In genomic region chr2L:21657426-21657825, dm6 we compare ENCODE assay signal across 1 fruit fly cellular context.
TF ChIP-seq lines count a peak whose summit lies in the region.

No protein-coding gene starts in this region.

TF ChIP-seq in whole organism, embryonic, 481 proteins besides CTCF, POLR2A, EP300 and RAD21 (continued from another document and continues in another):
- TF ChIP-seq sqz (GFP tag; optimal IDR thresholded peaks at IDR 0.05; lab: Kevin White, UChicago) = peak; percentile 21
- peak; percentile 32 for TF ChIP-seq fd96Cb (tag; optimal IDR thresholded peaks at IDR 0.05; lab: Kevin White, UChicago)
- no peak for TF ChIP-seq sens-2 (GFP tag; IDR thresholded peaks at IDR 0.05; lab: Robert Waterston, UW)
- TF ChIP-seq HLH4C (GFP tag; IDR thresholded peaks at IDR 0.05; lab: Robert Waterston, UW; ENCODE audit: partially characterized antibody) = no peak
- TF ChIP-seq CG17328 (GFP tag; IDR thresholded peaks at IDR 0.05; lab: Robert Waterston, UW) = no peak
- peak; percentile 47 for TF ChIP-seq CG12769 (tag; optimal IDR thresholded peaks at IDR 0.05; lab: Kevin White, UChicago)
- no peak; the same call in 1 of the 2 replicates for TF ChIP-seq ranshi (GFP tag; IDR thresholded peaks at IDR 0.05; lab: Robert Waterston, UW)
- no peak for TF ChIP-seq Nf-YA (GFP tag; IDR thresholded peaks at IDR 0.05; lab: Robert Waterston, UW)
- no peak for TF ChIP-seq ase (GFP tag; IDR thresholded peaks at IDR 0.05; lab: Robert Waterston, UW)
- TF ChIP-seq CG10431 (GFP tag; optimal IDR thresholded peaks at IDR 0.05; lab: Kevin White, UChicago) = no peak
- TF ChIP-seq CG6791 (GFP tag; IDR thresholded peaks at IDR 0.05; lab: Robert Waterston, UW; ENCODE audit: partially characterized antibody) = no peak
- TF ChIP-seq Elba2 (GFP tag; optimal IDR thresholded peaks at IDR 0.05; lab: Kevin White, UChicago) = no peak
- TF ChIP-seq CG6254 (GFP tag; optimal IDR thresholded peaks at IDR 0.05; lab: Kevin White, UChicago) = no peak
- TF ChIP-seq NC2β (GFP tag; optimal IDR thresholded peaks at IDR 0.05; lab: Kevin White, UChicago) = no peak
- TF ChIP-seq CG15601 (tag; optimal IDR thresholded peaks at IDR 0.05; lab: Kevin White, UChicago) = no peak
- TF ChIP-seq al (GFP tag; IDR thresholded peaks at IDR 0.05; lab: Robert Waterston, UW) = no peak; the same call in 1 of the 2 replicates
- TF ChIP-seq jigr1 (GFP tag; IDR thresholded peaks at IDR 0.05; lab: Robert Waterston, UW) = no peak
- peak; percentile 63 for TF ChIP-seq lmd (GFP tag; IDR thresholded peaks at IDR 0.05; lab: Robert Waterston, UW)
- TF ChIP-seq bab2 (GFP tag; optimal IDR thresholded peaks at IDR 0.05; lab: Kevin White, UChicago) = peak; percentile 61
- peak; percentile 22 for TF ChIP-seq B-H2 (GFP tag; optimal IDR thresholded peaks at IDR 0.05; lab: Kevin White, UChicago)
- peak; percentile 63 for TF ChIP-seq CG10366 (GFP tag; IDR thresholded peaks at IDR 0.05; lab: Robert Waterston, UW)
- peak; percentile 23 for TF ChIP-seq fd3F (GFP tag; optimal IDR thresholded peaks at IDR 0.05; lab: Kevin White, UChicago)
- TF ChIP-seq CG6854 (GFP tag; optimal IDR thresholded peaks at IDR 0.05; lab: Kevin White, UChicago) = no peak
- TF ChIP-seq disco-r (GFP tag; optimal IDR thresholded peaks at IDR 0.05; lab: Kevin White, UChicago) = no peak
- no peak for TF ChIP-seq CG2678 (tag; optimal IDR thresholded peaks at IDR 0.05; lab: Kevin White, UChicago)
- TF ChIP-seq Oli (tag; optimal IDR thresholded peaks at IDR 0.05; lab: Kevin White, UChicago) = no peak
- no peak for TF ChIP-seq CG9727 (GFP tag; optimal IDR thresholded peaks at IDR 0.05; lab: Kevin White, UChicago)
- peak; percentile 78 for TF ChIP-seq CG3995 (GFP tag; optimal IDR thresholded peaks at IDR 0.05; lab: Kevin White, UChicago)
- no peak for TF ChIP-seq Poxn (GFP tag; IDR thresholded peaks at IDR 0.05; lab: Robert Waterston, UW)
- no peak for TF ChIP-seq aop (GFP tag; IDR thresholded peaks at IDR 0.05; lab: Robert Waterston, UW)
- peak; percentile 66 for TF ChIP-seq CG14014 (GFP tag; IDR thresholded peaks at IDR 0.05; lab: Robert Waterston, UW)
- no peak for TF ChIP-seq pfk (GFP tag; optimal IDR thresholded peaks at IDR 0.05; lab: Kevin White, UChicago)
- peak; percentile 37; the same call in 1 of the 3 replicates for TF ChIP-seq CG2889 (GFP tag; IDR thresholded peaks at IDR 0.05; lab: Robert Waterston, UW)
- peak; percentile 45 for TF ChIP-seq maf-S (GFP tag; optimal IDR thresholded peaks at IDR 0.05; lab: Kevin White, UChicago)
- peak; percentile 14 for TF ChIP-seq Vsx1 (GFP tag; optimal IDR thresholded peaks at IDR 0.05; lab: Kevin White, UChicago)
- no peak for TF ChIP-seq sr (GFP tag; IDR thresholded peaks at IDR 0.05; lab: Robert Waterston, UW)
- no peak for TF ChIP-seq CG7271 (tag; optimal IDR thresholded peaks at IDR 0.05; lab: Kevin White, UChicago)
- TF ChIP-seq tin (GFP tag; optimal IDR thresholded peaks at IDR 0.05; lab: Kevin White, UChicago) = peak; percentile 68
- TF ChIP-seq Bteb2 (GFP tag; optimal IDR thresholded peaks at IDR 0.05; lab: Kevin White, UChicago) = peak; percentile 12
- TF ChIP-seq br (optimal IDR thresholded peaks at IDR 0.05; lab: Kevin White, UChicago) = no peak
- TF ChIP-seq ems (GFP tag; optimal IDR thresholded peaks at IDR 0.05; lab: Kevin White, UChicago) = peak; percentile 69
- no peak for TF ChIP-seq Ravus (GFP tag; IDR thresholded peaks at IDR 0.05; lab: Robert Waterston, UW)
- peak; percentile 81 for TF ChIP-seq zfh1 (GFP tag; IDR thresholded peaks at IDR 0.05; lab: Robert Waterston, UW)
- no peak for TF ChIP-seq vvl (GFP tag; IDR thresholded peaks at IDR 0.05; lab: Robert Waterston, UW)
- TF ChIP-seq hbn (GFP tag; IDR thresholded peaks at IDR 0.05; lab: Robert Waterston, UW; ENCODE audit: partially characterized antibody) = no peak
- TF ChIP-seq Tbp (GFP tag; optimal IDR thresholded peaks at IDR 0.05; lab: Kevin White, UChicago) = no peak
- peak in 1 of 2 experiments; percentile 9 for TF ChIP-seq crp (GFP tag; optimal IDR thresholded peaks at IDR 0.05; lab: Kevin White, UChicago)
- TF ChIP-seq cato (GFP tag; optimal IDR thresholded peaks at IDR 0.05; lab: Kevin White, UChicago; ENCODE audit: borderline replicate concordance) = peak; percentile 7
- no peak; the same call in 1 of the 2 replicates for TF ChIP-seq CG14667 (GFP tag; IDR thresholded peaks at IDR 0.05; lab: Robert Waterston, UW)
- TF ChIP-seq schlank (tag; optimal IDR thresholded peaks at IDR 0.05; lab: Kevin White, UChicago) = no peak
- no peak for TF ChIP-seq Deaf1 (tag; optimal IDR thresholded peaks at IDR 0.05; lab: Kevin White, UChicago)
- peak; percentile 69 for TF ChIP-seq jumu (GFP tag; optimal IDR thresholded peaks at IDR 0.05; lab: Kevin White, UChicago)
- peak; percentile 63 for TF ChIP-seq ind (GFP tag; optimal IDR thresholded peaks at IDR 0.05; lab: Kevin White, UChicago)
- no peak for TF ChIP-seq CG9817 (tag; optimal IDR thresholded peaks at IDR 0.05; lab: Kevin White, UChicago)
- TF ChIP-seq wdn (GFP tag; IDR thresholded peaks at IDR 0.05; lab: Robert Waterston, UW) = peak; percentile 15; the same call in 1 of the 2 replicates
- peak; percentile 81 for TF ChIP-seq CG12659 (GFP tag; optimal IDR thresholded peaks at IDR 0.05; lab: Kevin White, UChicago)
- TF ChIP-seq Abd-B (GFP tag; optimal IDR thresholded peaks at IDR 0.05; lab: Kevin White, UChicago) = no peak
- no peak for TF ChIP-seq cad (GFP tag; optimal IDR thresholded peaks at IDR 0.05; lab: Kevin White, UChicago)
- TF ChIP-seq CG8944 (GFP tag; optimal IDR thresholded peaks at IDR 0.05; lab: Kevin White, UChicago) = peak; percentile 74
- peak in 1 of 2 experiments; percentile 59 for TF ChIP-seq bsh (GFP tag; optimal IDR thresholded peaks at IDR 0.05; lab: Kevin White, UChicago)
- TF ChIP-seq emc (GFP tag; optimal IDR thresholded peaks at IDR 0.05; lab: Kevin White, UChicago) = peak; percentile 40
- no peak for TF ChIP-seq CG3847 (GFP tag; IDR thresholded peaks at IDR 0.05; lab: Robert Waterston, UW)
- peak; percentile 14 for TF ChIP-seq Atf-2 (GFP tag; optimal IDR thresholded peaks at IDR 0.05; lab: Kevin White, UChicago)
- 0 out of 2 replicates have a peak, but pooled peaks have one; percentile 33 for TF ChIP-seq CG7372 (GFP tag; IDR thresholded peaks at IDR 0.05; lab: Robert Waterston, UW)
- TF ChIP-seq hth (optimal IDR thresholded peaks at IDR 0.05; lab: Kevin White, UChicago) = no peak
- peak; percentile 57 for TF ChIP-seq PHDP (tag; optimal IDR thresholded peaks at IDR 0.05; lab: Kevin White, UChicago)
- TF ChIP-seq CG15269 (tag; optimal IDR thresholded peaks at IDR 0.05; lab: Kevin White, UChicago) = no peak
- TF ChIP-seq CG12071 (GFP tag; optimal IDR thresholded peaks at IDR 0.05; lab: Kevin White, UChicago) = no peak
- TF ChIP-seq az2 (GFP tag; optimal IDR thresholded peaks at IDR 0.05; lab: Kevin White, UChicago) = peak; percentile 42
- no peak for TF ChIP-seq luna (GFP tag; optimal IDR thresholded peaks at IDR 0.05; lab: Kevin White, UChicago)
- no peak for TF ChIP-seq jing (GFP tag; optimal IDR thresholded peaks at IDR 0.05; lab: Kevin White, UChicago)
- no peak for TF ChIP-seq CkIIα-i1 (GFP tag; IDR thresholded peaks at IDR 0.05; lab: Robert Waterston, UW)
- TF ChIP-seq cas (GFP tag; IDR thresholded peaks at IDR 0.05; lab: Robert Waterston, UW) = peak; percentile 42; the same call in 1 of the 2 replicates
- no peak for TF ChIP-seq CG12104 (GFP tag; optimal IDR thresholded peaks at IDR 0.05; lab: Kevin White, UChicago)
- 0 out of 2 replicates have a peak, but pooled peaks have one; percentile 10 for TF ChIP-seq gsb (GFP tag; IDR thresholded peaks at IDR 0.05; lab: Robert Waterston, UW)
- peak; percentile 14 for TF ChIP-seq btn (GFP tag; optimal IDR thresholded peaks at IDR 0.05; lab: Kevin White, UChicago)
- TF ChIP-seq trh (GFP tag; optimal IDR thresholded peaks at IDR 0.05; lab: Kevin White, UChicago) = no peak
- TF ChIP-seq CG1603 (tag; optimal IDR thresholded peaks at IDR 0.05; lab: Kevin White, UChicago) = peak; percentile 62
- peak; percentile 95 for TF ChIP-seq Med (GFP tag; lab: Kevin White, UChicago)
- no peak for TF ChIP-seq CG34422 (GFP tag; IDR thresholded peaks at IDR 0.05; lab: Robert Waterston, UW)
- TF ChIP-seq GATAe (GFP tag; conservative IDR thresholded peaks at IDR 0.05; lab: Robert Waterston, UW) = no peak
- TF ChIP-seq NK7.1 (GFP tag; optimal IDR thresholded peaks at IDR 0.05; lab: Kevin White, UChicago) = peak; percentile 31
- no peak for TF ChIP-seq lab (GFP tag; optimal IDR thresholded peaks at IDR 0.05; lab: Kevin White, UChicago)
- TF ChIP-seq CG15514 (GFP tag; optimal IDR thresholded peaks at IDR 0.05; lab: Kevin White, UChicago) = peak; percentile 54
- no peak for TF ChIP-seq CG34376 (GFP tag; optimal IDR thresholded peaks at IDR 0.05; lab: Kevin White, UChicago)
- TF ChIP-seq CG7786 (GFP tag; optimal IDR thresholded peaks at IDR 0.05; lab: Kevin White, UChicago) = peak; percentile 72
- TF ChIP-seq NC2α (GFP tag; optimal IDR thresholded peaks at IDR 0.05; lab: Kevin White, UChicago) = peak; percentile 40
- TF ChIP-seq CG14050 (GFP tag; IDR thresholded peaks at IDR 0.05; lab: Robert Waterston, UW) = peak; percentile 26; the same call in 1 of the 3 replicates
- peak; percentile 32 for TF ChIP-seq CG8388 (GFP tag; optimal IDR thresholded peaks at IDR 0.05; lab: Kevin White, UChicago)
- TF ChIP-seq HLH54F (GFP tag; optimal IDR thresholded peaks at IDR 0.05; lab: Kevin White, UChicago) = peak; percentile 78
- peak; percentile 12 for TF ChIP-seq CG8359 (GFP tag; optimal IDR thresholded peaks at IDR 0.05; lab: Kevin White, UChicago; ENCODE audit: borderline replicate concordance)
- no peak for TF ChIP-seq Eip74EF (GFP tag; optimal IDR thresholded peaks at IDR 0.05; lab: Kevin White, UChicago)
- TF ChIP-seq HLHmδ (GFP tag; optimal IDR thresholded peaks at IDR 0.05; lab: Kevin White, UChicago) = no peak
- no peak for TF ChIP-seq Dek (tag; optimal IDR thresholded peaks at IDR 0.05; lab: Kevin White, UChicago)
- TF ChIP-seq Hmx (GFP tag; optimal IDR thresholded peaks at IDR 0.05; lab: Kevin White, UChicago) = no peak
- TF ChIP-seq CG15479 (GFP tag; optimal IDR thresholded peaks at IDR 0.05; lab: Kevin White, UChicago) = no peak
- peak; percentile 1 for TF ChIP-seq CG12299 (tag; optimal IDR thresholded peaks at IDR 0.05; lab: Kevin White, UChicago)
- TF ChIP-seq Atf3 (GFP tag; optimal IDR thresholded peaks at IDR 0.05; lab: Kevin White, UChicago) = no peak
- TF ChIP-seq CG10274 (GFP tag; optimal IDR thresholded peaks at IDR 0.05; lab: Kevin White, UChicago) = no peak
- TF ChIP-seq Hr51 (GFP tag; optimal IDR thresholded peaks at IDR 0.05; lab: Kevin White, UChicago) = peak in 1 of 2 experiments; percentile 67
- no peak for TF ChIP-seq Gsc (GFP tag; IDR thresholded peaks at IDR 0.05; lab: Robert Waterston, UW)
- TF ChIP-seq CG8089 (GFP tag; optimal IDR thresholded peaks at IDR 0.05; lab: Kevin White, UChicago) = peak; percentile 64
- peak; percentile 89 for TF ChIP-seq CG10267 (tag; optimal IDR thresholded peaks at IDR 0.05; lab: Kevin White, UChicago)
- TF ChIP-seq chn (GFP tag; optimal IDR thresholded peaks at IDR 0.05; lab: Kevin White, UChicago) = peak; percentile 63
- TF ChIP-seq CG16863 (GFP tag; optimal IDR thresholded peaks at IDR 0.05; lab: Kevin White, UChicago) = peak; percentile 59
- TF ChIP-seq CG3838 (GFP tag; optimal IDR thresholded peaks at IDR 0.05; lab: Kevin White, UChicago) = no peak
- no peak for TF ChIP-seq CG2202 (tag; optimal IDR thresholded peaks at IDR 0.05; lab: Kevin White, UChicago)
- TF ChIP-seq C15 (GFP tag; IDR thresholded peaks at IDR 0.05; lab: Robert Waterston, UW) = no peak
- TF ChIP-seq Hand (GFP tag; optimal IDR thresholded peaks at IDR 0.05; lab: Kevin White, UChicago) = no peak
- no peak for TF ChIP-seq hb (GFP tag; IDR thresholded peaks at IDR 0.05; lab: Robert Waterston, UW; ENCODE audit: partially characterized antibody)
- TF ChIP-seq cg (GFP tag; optimal IDR thresholded peaks at IDR 0.05; lab: Kevin White, UChicago) = no peak
- peak; percentile 61 for TF ChIP-seq eyg (GFP tag; optimal IDR thresholded peaks at IDR 0.05; lab: Kevin White, UChicago)
- TF ChIP-seq CG1832 (GFP tag; optimal IDR thresholded peaks at IDR 0.05; lab: Kevin White, UChicago) = no peak
- TF ChIP-seq slp2 (GFP tag; optimal IDR thresholded peaks at IDR 0.05; lab: Kevin White, UChicago) = peak; percentile 35
- no peak for TF ChIP-seq sisA (GFP tag; IDR thresholded peaks at IDR 0.05; lab: Robert Waterston, UW)
- peak; percentile 38 for TF ChIP-seq HmgD (GFP tag; optimal IDR thresholded peaks at IDR 0.05; lab: Kevin White, UChicago)
- no peak for TF ChIP-seq TFAM (GFP tag; optimal IDR thresholded peaks at IDR 0.05; lab: Kevin White, UChicago)
- peak; percentile 52 for TF ChIP-seq CG10209 (GFP tag; optimal IDR thresholded peaks at IDR 0.05; lab: Kevin White, UChicago)
- peak; percentile 27 for TF ChIP-seq CG1602 (GFP tag; optimal IDR thresholded peaks at IDR 0.05; lab: Kevin White, UChicago)
- peak; percentile 72; the same call in 2 of the 3 replicates for TF ChIP-seq Mrtf (GFP tag; IDR thresholded peaks at IDR 0.05; lab: Robert Waterston, UW)
- peak; percentile 73 for TF ChIP-seq Xrp1 (GFP tag; IDR thresholded peaks at IDR 0.05; lab: Robert Waterston, UW)
- TF ChIP-seq CG17359 (tag; optimal IDR thresholded peaks at IDR 0.05; lab: Kevin White, UChicago) = peak; percentile 47
- TF ChIP-seq CG31441 (GFP tag; IDR thresholded peaks at IDR 0.05; lab: Robert Waterston, UW) = peak; percentile 56
- peak; percentile 87 for TF ChIP-seq Rfx (GFP tag; IDR thresholded peaks at IDR 0.05; lab: Robert Waterston, UW)
- no peak for TF ChIP-seq tll (GFP tag; optimal IDR thresholded peaks at IDR 0.05; lab: Kevin White, UChicago)
- peak; percentile 67; the same call in 2 of the 3 replicates for TF ChIP-seq dysf (GFP tag; IDR thresholded peaks at IDR 0.05; lab: Robert Waterston, UW)
- TF ChIP-seq CG13287 (GFP tag; IDR thresholded peaks at IDR 0.05; lab: Robert Waterston, UW; ENCODE audit: partially characterized antibody) = peak; percentile 49
- no peak for TF ChIP-seq org-1 (GFP tag; optimal IDR thresholded peaks at IDR 0.05; lab: Kevin White, UChicago)
- TF ChIP-seq CG9932 (GFP tag; IDR thresholded peaks at IDR 0.05; lab: Robert Waterston, UW) = peak; percentile 76; the same call in 1 of the 2 replicates
- TF ChIP-seq CG15011 (GFP tag; optimal IDR thresholded peaks at IDR 0.05; lab: Kevin White, UChicago) = no peak
- TF ChIP-seq CG13424 (tag; optimal IDR thresholded peaks at IDR 0.05; lab: Kevin White, UChicago) = peak; percentile 54
- peak; percentile 48; the same call in 1 of the 3 replicates for TF ChIP-seq Doc3 (GFP tag; IDR thresholded peaks at IDR 0.05; lab: Robert Waterston, UW; ENCODE audit: partially characterized antibody)
- TF ChIP-seq Mad (GFP tag; optimal IDR thresholded peaks at IDR 0.05; lab: Kevin White, UChicago) = peak; percentile 57
